Fruit fly (Drosophila melanogaster) whole organism, embryonic: ENCODE data around the gene defl.
A peak's percentile ranks its signal among the peaks of the same experiment; 100 is the strongest.

Experiments used
- ATbp ChIP-seq: fragments of 200-800 bp; sonication (Bioruptor generic); optimal IDR thresholded peaks from 2 replicates; lab custom pipeline; 2017; ENCODE audit warnings: missing biosample characterization, mild to moderate bottlenecking, missing genetic modification characterization, missing genetic modification reagents
- B-H2 ChIP-seq: fragments of 200-800 bp; sonication (Bioruptor generic); optimal IDR thresholded peaks from 2 replicates; lab custom pipeline; 2018; ENCODE audit warnings: missing biosample characterization, mild to moderate bottlenecking, missing genetic modification characterization
- C15 ChIP-seq: fragments of 200-800 bp; sonication (Bioruptor generic); IDR thresholded peaks from 3 replicates; pipeline ENCODE4 v1.3.6; 2022; ENCODE audit warnings: missing biosample characterization, missing genetic modification characterization
- CG10209 ChIP-seq: fragments of 200-800 bp; sonication (Bioruptor generic); optimal IDR thresholded peaks from 3 replicates; lab custom pipeline; 2017; ENCODE audit warnings: missing biosample characterization, mild to moderate bottlenecking, missing genetic modification characterization, missing genetic modification reagents
- CG11696 ChIP-seq: fragments of 200-800 bp; sonication (Bioruptor generic); IDR thresholded peaks from 2 replicates; pipeline ENCODE4 v1.3.6; 2022; ENCODE audit warnings: missing biosample characterization, missing genetic modification characterization
- CG12104 ChIP-seq: fragments of 200-800 bp; sonication (Bioruptor generic); optimal IDR thresholded peaks from 3 replicates; lab custom pipeline; 2016; ENCODE audit warnings: missing biosample characterization, missing genetic modification characterization
- CG14050 ChIP-seq: fragments of 200-800 bp; sonication (Bioruptor generic); IDR thresholded peaks from 3 replicates; pipeline ENCODE4 v1.3.6; 2022; ENCODE audit warnings: missing biosample characterization, missing genetic modification characterization
- CG14441 ChIP-seq: fragments of 200-800 bp; sonication (Bioruptor generic); IDR thresholded peaks from 2 replicates; pipeline ENCODE4 v1.3.6; 2022; ENCODE audit warnings: missing biosample characterization, missing genetic modification characterization
- CG17385 ChIP-seq: fragments of 200-800 bp; sonication (Bioruptor generic); optimal IDR thresholded peaks from 3 replicates; lab custom pipeline; 2018; ENCODE audit warnings: missing biosample characterization, mild to moderate bottlenecking, missing genetic modification characterization
- CG17612 ChIP-seq: fragments of 200-800 bp; sonication (Bioruptor generic); IDR thresholded peaks from 2 replicates; pipeline ENCODE4 v1.3.6; 2022; ENCODE audit warnings: missing biosample characterization, missing genetic modification characterization
- CG33213 ChIP-seq: fragments of 200-800 bp; sonication (Bioruptor generic); optimal IDR thresholded peaks from 3 replicates; lab custom pipeline; 2016; ENCODE audit warnings: missing biosample characterization, missing genetic modification characterization
- CG7963 ChIP-seq: fragments of 200-800 bp; sonication (Bioruptor generic); IDR thresholded peaks from 3 replicates; pipeline ENCODE4 v1.3.6; 2022; ENCODE audit warnings: missing biosample characterization, missing genetic modification characterization; ENCODE audit not compliant: partially characterized antibody
- CG8924 ChIP-seq: fragments of 200-800 bp; optimal IDR thresholded peaks from 3 replicates; lab custom pipeline; 2019; ENCODE audit warnings: missing biosample characterization, mild to moderate bottlenecking, missing genetic modification characterization, moderate library complexity
- CG8944 ChIP-seq: fragments of 200-800 bp; sonication (Bioruptor generic); optimal IDR thresholded peaks from 3 replicates; lab custom pipeline; 2016; ENCODE audit warnings: missing biosample characterization, missing genetic modification characterization
- CG9817 ChIP-seq: fragments of 200-800 bp; sonication (Bioruptor generic); optimal IDR thresholded peaks from 2 replicates; lab custom pipeline; 2018; ENCODE audit warnings: missing biosample characterization, mild to moderate bottlenecking, missing genetic modification characterization, moderate library complexity
- CG9932 ChIP-seq: fragments of 200-800 bp; sonication (Bioruptor generic); IDR thresholded peaks from 2 replicates; pipeline ENCODE4 v1.3.6; 2022; ENCODE audit warnings: missing biosample characterization, missing genetic modification characterization
- D ChIP-seq, 2 experiments: fragments of 200-800 bp in 1 of 2; fragments of >200 bp in 1 of 2; sonication (Bioruptor generic) in 1 of 2; optimal IDR thresholded peaks; 2 replicates in 1 of 2; 3 replicates in 1 of 2; lab custom pipeline; 2017; ENCODE audit warnings: mild to moderate bottlenecking in 1 of 2, missing biosample characterization in 1 of 2, missing genetic modification characterization in 1 of 2, missing genetic modification reagents in 1 of 2
- Ets65A ChIP-seq: fragments of 200-800 bp; sonication (Bioruptor generic); peaks from one replicate; lab custom pipeline; 2016; ENCODE audit warnings: missing biosample characterization, missing genetic modification characterization
- HHEX ChIP-seq: fragments of 200-800 bp; sonication (Bioruptor generic); optimal IDR thresholded peaks from 3 replicates; lab custom pipeline; 2017; ENCODE audit warnings: missing biosample characterization, mild to moderate bottlenecking, missing genetic modification characterization, missing genetic modification reagents
- Hr3 ChIP-seq: fragments of 200-800 bp; sonication (Bioruptor generic); optimal IDR thresholded peaks from 3 replicates; lab custom pipeline; 2016; ENCODE audit warnings: missing biosample characterization, missing genetic modification characterization
- Hr51 ChIP-seq, 2 experiments: fragments of 200-800 bp; sonication (Bioruptor generic); optimal IDR thresholded peaks; 2 replicates in 1 of 2; 3 replicates in 1 of 2; lab custom pipeline; 2016 to 2018; ENCODE audit warnings: missing biosample characterization in 2 of 2, missing genetic modification characterization in 2 of 2, mild to moderate bottlenecking in 1 of 2, moderate library complexity in 1 of 2
- MESR4 ChIP-seq: fragments of 200-800 bp; sonication (Bioruptor generic); optimal IDR thresholded peaks from 2 replicates; lab custom pipeline; 2018; ENCODE audit warnings: missing biosample characterization, mild to moderate bottlenecking, missing genetic modification characterization, moderate library complexity
- Mes4 ChIP-seq: fragments of 200-800 bp; sonication (Bioruptor generic); optimal IDR thresholded peaks from 2 replicates; lab custom pipeline; 2016; ENCODE audit warnings: missing biosample characterization, missing genetic modification characterization
- Myb ChIP-seq: fragments of 200-800 bp; sonication (Bioruptor generic); optimal IDR thresholded peaks from 2 replicates; lab custom pipeline; 2016; ENCODE audit warnings: missing biosample characterization, missing genetic modification characterization
- Optix ChIP-seq: fragments of 200-800 bp; sonication (Bioruptor generic); IDR thresholded peaks from 3 replicates; pipeline ENCODE4 v1.3.6; 2022; ENCODE audit warnings: missing biosample characterization, missing genetic modification characterization
- Sry-δ ChIP-seq: fragments of 200-800 bp; sonication (Bioruptor generic); optimal IDR thresholded peaks from 2 replicates; lab custom pipeline; 2016; ENCODE audit warnings: missing biosample characterization, missing genetic modification characterization
- Ssrp ChIP-seq: fragments of 200-800 bp; sonication (Bioruptor generic); optimal IDR thresholded peaks from 2 replicates; lab custom pipeline; 2018; ENCODE audit warnings: missing biosample characterization, mild to moderate bottlenecking, missing genetic modification characterization, moderate library complexity
- Usf ChIP-seq: fragments of 200-800 bp; sonication (Bioruptor generic); optimal IDR thresholded peaks from 2 replicates; lab custom pipeline; 2017; ENCODE audit warnings: missing genotype, missing biosample characterization, missing genetic modification characterization
- ac ChIP-seq: fragments of 200-800 bp; sonication (Bioruptor generic); optimal IDR thresholded peaks from 3 replicates; lab custom pipeline; 2017; ENCODE audit warnings: missing biosample characterization, mild to moderate bottlenecking, missing genetic modification characterization
- bbx ChIP-seq: fragments of 200-800 bp; sonication (Bioruptor generic); IDR thresholded peaks from 2 replicates; pipeline ENCODE4 v1.3.6; 2022; ENCODE audit warnings: missing biosample characterization, missing genetic modification characterization; ENCODE audit not compliant: partially characterized antibody
- bsh ChIP-seq, 2 experiments: fragments of 200-800 bp; sonication (Bioruptor generic); optimal IDR thresholded peaks; 2 replicates each; lab custom pipeline; 2017 to 2018; ENCODE audit warnings: mild to moderate bottlenecking in 2 of 2, missing biosample characterization in 2 of 2, missing genetic modification characterization in 2 of 2, moderate library complexity in 1 of 2
- cato ChIP-seq: fragments of 200-800 bp; sonication (Bioruptor generic); optimal IDR thresholded peaks from 2 replicates; lab custom pipeline; 2016; ENCODE audit warnings: missing biosample characterization, missing genetic modification characterization, borderline replicate concordance
- chm ChIP-seq: fragments of 200-800 bp; sonication (Bioruptor generic); IDR thresholded peaks from 2 replicates; pipeline ENCODE4 v1.3.6; 2022; ENCODE audit warnings: missing biosample characterization, missing genetic modification characterization
- chn ChIP-seq: fragments of 200-800 bp; sonication (Bioruptor generic); optimal IDR thresholded peaks from 2 replicates; lab custom pipeline; 2016; ENCODE audit warnings: missing biosample characterization, missing genetic modification characterization
- fd3F ChIP-seq: fragments of 200-800 bp; sonication (Bioruptor generic); optimal IDR thresholded peaks from 2 replicates; lab custom pipeline; 2018; ENCODE audit warnings: missing biosample characterization, mild to moderate bottlenecking, missing genetic modification characterization, moderate library complexity
- gt ChIP-seq: fragments of 200-800 bp; sonication (Bioruptor generic); IDR thresholded peaks from 2 replicates; pipeline ENCODE4 v1.3.6; 2022; ENCODE audit warnings: missing biosample characterization, missing genetic modification characterization
- hb ChIP-seq: fragments of 200-800 bp; sonication (Bioruptor generic); IDR thresholded peaks from 3 replicates; pipeline ENCODE4 v1.3.6; 2022; ENCODE audit warnings: missing biosample characterization, missing genetic modification characterization; ENCODE audit not compliant: partially characterized antibody
- knrl ChIP-seq: fragments of 200-800 bp; sonication (Bioruptor generic); IDR thresholded peaks from 3 replicates; pipeline ENCODE4 v1.3.6; 2022; ENCODE audit warnings: missing biosample characterization, missing genetic modification characterization; ENCODE audit not compliant: partially characterized antibody
- nmo ChIP-seq: fragments of 200-800 bp; sonication (Bioruptor generic); optimal IDR thresholded peaks from 2 replicates; lab custom pipeline; 2018; ENCODE audit warnings: missing biosample characterization, mild to moderate bottlenecking, missing genetic modification characterization, moderate library complexity
- pzg ChIP-seq: fragments of 200-800 bp; sonication (Bioruptor generic); optimal IDR thresholded peaks from 3 replicates; lab custom pipeline; 2018; ENCODE audit warnings: missing biosample characterization, mild to moderate bottlenecking, missing genetic modification characterization, moderate library complexity
- repo ChIP-seq: fragments of 200-800 bp; sonication (Bioruptor generic); optimal IDR thresholded peaks from 2 replicates; lab custom pipeline; 2016; ENCODE audit warnings: missing biosample characterization, missing genetic modification characterization
- run ChIP-seq: fragments of 200-800 bp; sonication (Bioruptor generic); optimal IDR thresholded peaks from 3 replicates; lab custom pipeline; 2018; ENCODE audit warnings: missing biosample characterization, mild to moderate bottlenecking, missing genetic modification characterization
- seq ChIP-seq: fragments of 200-800 bp; sonication (Bioruptor generic); IDR thresholded peaks from 2 replicates; pipeline ENCODE4 v1.3.6; 2022; ENCODE audit warnings: missing biosample characterization, missing genetic modification characterization
- tna ChIP-seq: fragments of 200-800 bp; sonication (Bioruptor generic); IDR thresholded peaks from 2 replicates; pipeline ENCODE4 v1.3.6; 2022; ENCODE audit warnings: missing biosample characterization, missing genetic modification characterization; ENCODE audit not compliant: partially characterized antibody
- toy ChIP-seq: fragments of 200-800 bp; sonication (Bioruptor generic); IDR thresholded peaks from 2 replicates; pipeline ENCODE4 v1.3.6; 2022; ENCODE audit warnings: missing biosample characterization, missing genetic modification characterization
- trh ChIP-seq: fragments of 200-800 bp; sonication (Bioruptor generic); optimal IDR thresholded peaks from 2 replicates; lab custom pipeline; 2016; ENCODE audit warnings: missing biosample characterization, missing genetic modification characterization
- vnd ChIP-seq: fragments of 200-800 bp; sonication (Bioruptor generic); IDR thresholded peaks from 3 replicates; pipeline ENCODE4 v1.3.6; 2022; ENCODE audit warnings: missing biosample characterization, missing genetic modification characterization; ENCODE audit not compliant: partially characterized antibody

Gene defl

dm6 chr3L:9696650-9697526 lies 26.3 kb upstream of the defl start, which contains the start of gene Prps (continued):
- no peak for TF ChIP-seq ac (GFP tag; lab: Kevin White, UChicago)
- no peak; the same call in 1 of the 2 replicates for TF ChIP-seq tna
- peak; percentile 62 for TF ChIP-seq B-H2
- TF ChIP-seq chm, result peak; percentile 91
- TF ChIP-seq CG8944 (GFP tag; lab: Kevin White, UChicago), result peak; percentile 47
- TF ChIP-seq CG14050 (GFP tag; lab: Robert Waterston, UW), result peak; percentile 71
- peak; percentile 56 for TF ChIP-seq CG8924 (tag; lab: Kevin White, UChicago)
- peak; percentile 67 for TF ChIP-seq CG12104 (GFP tag; lab: Kevin White, UChicago)
- TF ChIP-seq Hr51 (GFP tag; optimal IDR thresholded peaks at IDR 0.05; lab: Kevin White, UChicago), result peak; percentile 66 to 75
- peak; percentile 64 for TF ChIP-seq Optix (GFP tag; lab: Robert Waterston, UW)
- peak; percentile 55 for TF ChIP-seq ATbp
- TF ChIP-seq CG10209 (GFP tag; lab: Kevin White, UChicago), result peak; percentile 8
- TF ChIP-seq nmo (GFP tag; lab: Kevin White, UChicago), result peak; percentile 27
- peak; percentile 82 for TF ChIP-seq CG14441 (GFP tag; lab: Robert Waterston, UW)
- TF ChIP-seq Ssrp (tag; lab: Kevin White, UChicago), result no peak
- peak; percentile 66 for TF ChIP-seq toy (GFP tag; lab: Robert Waterston, UW)
- peak; percentile 47 for TF ChIP-seq Hr3
- peak; percentile 74 for TF ChIP-seq Mes4
- peak; percentile 76 for TF ChIP-seq HHEX (GFP tag; lab: Kevin White, UChicago)
- TF ChIP-seq C15 (GFP tag; lab: Robert Waterston, UW), result peak; percentile 64; the same call in 1 of the 3 replicates
- TF ChIP-seq CG9817 (tag; lab: Kevin White, UChicago), result peak; percentile 52
- TF ChIP-seq Sry-δ (GFP tag; lab: Kevin White, UChicago), result peak; percentile 24
- no peak for TF ChIP-seq vnd (GFP tag; lab: Robert Waterston, UW)
- peak; percentile 73 for TF ChIP-seq CG11696 (GFP tag; lab: Robert Waterston, UW)
- no peak for TF ChIP-seq bbx (GFP tag; lab: Robert Waterston, UW)
- peak; percentile 82 for TF ChIP-seq CG33213 (GFP tag; lab: Kevin White, UChicago)
- peak; percentile 83 for TF ChIP-seq CG9932 (GFP tag; lab: Robert Waterston, UW)
- TF ChIP-seq bsh (GFP tag; optimal IDR thresholded peaks at IDR 0.05; lab: Kevin White, UChicago), result peak; percentile 60 to 72
- TF ChIP-seq CG7963 (GFP tag; lab: Robert Waterston, UW), result no peak
- TF ChIP-seq Myb, result peak; percentile 58
- no peak for TF ChIP-seq Usf (GFP tag; lab: Kevin White, UChicago)
- TF ChIP-seq pzg, result peak; percentile 2
- TF ChIP-seq chn (GFP tag; lab: Kevin White, UChicago), result peak; percentile 59
- TF ChIP-seq MESR4, result no peak
- TF ChIP-seq Ets65A (GFP tag; lab: Kevin White, UChicago), result peak; percentile 94
- no peak for TF ChIP-seq trh (GFP tag; lab: Kevin White, UChicago)
- TF ChIP-seq hb (GFP tag; lab: Robert Waterston, UW), result no peak
- TF ChIP-seq fd3F (GFP tag; lab: Kevin White, UChicago), result peak; percentile 37
- TF ChIP-seq gt (GFP tag; lab: Robert Waterston, UW), result no peak; the same call in 1 of the 2 replicates
- no peak for TF ChIP-seq CG17612
- TF ChIP-seq seq, result peak; percentile 63; the same call in 1 of the 2 replicates
- peak; percentile 75 for TF ChIP-seq repo (GFP tag; lab: Kevin White, UChicago)
- TF ChIP-seq D (optimal IDR thresholded peaks at IDR 0.05; lab: Kevin White, UChicago), result no peak
- peak; percentile 36 for TF ChIP-seq D (GFP tag; optimal IDR thresholded peaks at IDR 0.05; lab: Kevin White, UChicago)
- peak; percentile 75 for TF ChIP-seq CG17385
- TF ChIP-seq knrl, result no peak
- TF ChIP-seq run, result peak; percentile 59
- no peak for TF ChIP-seq cato (GFP tag; lab: Kevin White, UChicago)
